Worm (Caenorhabditis elegans): ENCODE measurements around the gene srx-92.

ce11 chrV:7274992-7275391 is 50.2 kb downstream of the srx-92 start, which contains the start of gene C13A2.10:
- TF ChIP-seq nhr-28 (tag; optimal IDR thresholded peaks at IDR 0.05) (no peak), blmp-1 (tag; optimal IDR thresholded peaks at IDR 0.05) (no peak), sem-2 (GFP tag; optimal IDR thresholded peaks at IDR 0.05) (no peak), unc-62 (GFP tag; optimal IDR thresholded peaks at IDR 0.05) (no peak), elt-1 (tag; optimal IDR thresholded peaks at IDR 0.05; ENCODE audit: borderline replicate concordance, insufficient read depth) (no peak)

Measured in whole organism, mixed stage, embryonic.